Worm (Caenorhabditis elegans) whole organism, young adult: ENCODE results near the gene C08E8.9.

Experiments used
- B0261.1 ChIP-seq: sonication (generic microtip); optimal IDR thresholded peaks from 2 replicates; lab custom pipeline; 2016; ENCODE audit warnings: mild to moderate bottlenecking, missing genetic modification characterization, moderate library complexity, missing compliant biosample characterization
- F23B12.7 ChIP-seq: sonication (generic microtip); optimal IDR thresholded peaks from 2 replicates; lab custom pipeline; 2017; ENCODE audit warnings: missing genetic modification characterization, mild to moderate bottlenecking, missing compliant biosample characterization, antibody characterized with exemption, moderate library complexity; ENCODE audit not compliant: insufficient read depth
- F49E8.2 ChIP-seq: sonication (generic microtip); optimal IDR thresholded peaks from 3 replicates; lab custom pipeline; 2017; ENCODE audit warnings: missing genetic modification characterization, mild to moderate bottlenecking, missing compliant biosample characterization, antibody characterized with exemption, moderate library complexity; ENCODE audit not compliant: insufficient read depth
- F57C9.4 ChIP-seq: sonication (generic microtip); optimal IDR thresholded peaks from 2 replicates; lab custom pipeline; 2017; ENCODE audit warnings: mild to moderate bottlenecking, missing genetic modification characterization, missing compliant biosample characterization
- T07F8.4 ChIP-seq: sonication (generic microtip); optimal IDR thresholded peaks from 2 replicates; lab custom pipeline; 2016; ENCODE audit warnings: mild to moderate bottlenecking, missing genetic modification characterization, moderate library complexity, missing compliant biosample characterization
- aptf-2 ChIP-seq: fragments of 200-800 bp; sonication (Bioruptor generic); conservative IDR thresholded peaks from 2 replicates; pipeline ENCODE4 v1.3.6; 2022; ENCODE audit warnings: missing genetic modification reagents, missing genetic modification characterization, missing compliant biosample characterization
- atf-7 ChIP-seq: sonication (generic microtip); optimal IDR thresholded peaks from 2 replicates; lab custom pipeline; 2017; ENCODE audit warnings: mild to moderate bottlenecking, missing genetic modification characterization, missing compliant biosample characterization
- bed-2 ChIP-seq: fragments of 200-800 bp; sonication (Bioruptor generic); IDR thresholded peaks from 2 replicates; pipeline ENCODE4 v1.3.6; 2022; ENCODE audit warnings: missing genetic modification reagents, missing genetic modification characterization, missing compliant biosample characterization
- cebp-2 ChIP-seq: fragments of 200-800 bp; sonication (Bioruptor generic); IDR thresholded peaks from 2 replicates; pipeline ENCODE4 v1.3.6; 2022; ENCODE audit warnings: missing genetic modification characterization, missing compliant biosample characterization
- ceh-100 ChIP-seq: fragments of 200-800 bp; sonication (Bioruptor generic); IDR thresholded peaks from 2 replicates; pipeline ENCODE4 v1.3.6; 2022; ENCODE audit warnings: missing genetic modification reagents, missing genetic modification characterization, missing compliant biosample characterization
- egl-44 ChIP-seq: fragments of 200-800 bp; sonication (Bioruptor generic); IDR thresholded peaks from 2 replicates; pipeline ENCODE4 v1.3.6; 2022; ENCODE audit warnings: missing genetic modification reagents, missing genetic modification characterization, missing compliant biosample characterization
- hlh-12 ChIP-seq: sonication (generic microtip); optimal IDR thresholded peaks from 2 replicates; lab custom pipeline; 2016; ENCODE audit warnings: missing genetic modification characterization, missing compliant biosample characterization
- hmg-1.2 ChIP-seq: fragments of 200-800 bp; sonication (Bioruptor generic); IDR thresholded peaks from 2 replicates; pipeline ENCODE4 v1.3.6; 2022; ENCODE audit warnings: missing genetic modification reagents, missing genetic modification characterization, missing compliant biosample characterization
- hmg-20 ChIP-seq: fragments of 200-800 bp; sonication (Bioruptor generic); IDR thresholded peaks from 2 replicates; pipeline ENCODE4 v1.3.6; 2022; ENCODE audit warnings: missing genetic modification reagents, missing genetic modification characterization, missing compliant biosample characterization
- hrde-1 ChIP-seq: sonication (generic microtip); optimal IDR thresholded peaks from 2 replicates; lab custom pipeline; 2016; ENCODE audit warnings: missing genetic modification characterization, mild to moderate bottlenecking, missing compliant biosample characterization, moderate library complexity, missing genotype, missing genetic modification reagents, borderline replicate concordance
- let-607 ChIP-seq, 2 experiments: fragments of 200-800 bp in 1 of 2; sonication (Bioruptor generic) in 1 of 2; sonication (generic microtip) in 1 of 2; optimal IDR thresholded peaks; 2 replicates each; lab custom pipeline; 2016 to 2018; ENCODE audit warnings: mild to moderate bottlenecking in 2 of 2, missing compliant biosample characterization in 2 of 2, missing genetic modification characterization in 2 of 2, moderate library complexity in 2 of 2, missing genotype in 1 of 2
- lin-26 ChIP-seq: fragments of 200-800 bp; sonication (Bioruptor generic); IDR thresholded peaks from 2 replicates; pipeline ENCODE4 v1.3.6; 2022; ENCODE audit warnings: missing genetic modification reagents, missing genetic modification characterization, missing compliant biosample characterization
- lin-40 ChIP-seq: sonication (generic microtip); optimal IDR thresholded peaks from 2 replicates; lab custom pipeline; 2016; ENCODE audit warnings: missing genetic modification characterization, mild to moderate bottlenecking, missing compliant biosample characterization, missing genotype, missing genetic modification reagents
- lir-1 ChIP-seq: fragments of 200-800 bp; sonication (Bioruptor generic); conservative IDR thresholded peaks from 2 replicates; pipeline ENCODE4 v1.3.6; 2022; ENCODE audit warnings: missing genetic modification reagents, missing genetic modification characterization, missing compliant biosample characterization
- lsl-1 ChIP-seq: fragments of 200-800 bp; sonication (Bioruptor generic); optimal IDR thresholded peaks from 2 replicates; lab custom pipeline; 2018; ENCODE audit warnings: mild to moderate bottlenecking, missing genetic modification characterization, moderate library complexity, missing compliant biosample characterization
- lsy-27 ChIP-seq: sonication (generic microtip); optimal IDR thresholded peaks from 2 replicates; lab custom pipeline; 2017; ENCODE audit warnings: missing genetic modification characterization, mild to moderate bottlenecking, missing compliant biosample characterization, antibody characterized with exemption, missing genotype, borderline replicate concordance; ENCODE audit not compliant: insufficient read depth
- madf-10 ChIP-seq: sonication (generic microtip); optimal IDR thresholded peaks from 2 replicates; lab custom pipeline; 2016; ENCODE audit warnings: mild to moderate bottlenecking, missing genetic modification characterization, missing compliant biosample characterization
- madf-6 ChIP-seq: fragments of 200-800 bp; sonication (Bioruptor generic); IDR thresholded peaks from 2 replicates; pipeline ENCODE4 v1.3.6; 2022; ENCODE audit warnings: missing genetic modification reagents, missing genetic modification characterization, missing compliant biosample characterization
- madf-8 ChIP-seq: fragments of 200-800 bp; sonication (Bioruptor generic); conservative IDR thresholded peaks from 2 replicates; pipeline ENCODE4 v1.3.6; 2022; ENCODE audit warnings: missing genetic modification reagents, missing genetic modification characterization, missing compliant biosample characterization
- nfyb-1 ChIP-seq: fragments of 200-800 bp; sonication (Bioruptor generic); IDR thresholded peaks from 2 replicates; pipeline ENCODE4 v1.3.6; 2022; ENCODE audit warnings: missing genetic modification reagents, missing genetic modification characterization, missing compliant biosample characterization
- nhr-120 ChIP-seq: fragments of 200-800 bp; sonication (Bioruptor generic); IDR thresholded peaks from 2 replicates; pipeline ENCODE4 v1.3.6; 2022; ENCODE audit warnings: missing genetic modification characterization, missing compliant biosample characterization
- nhr-179 ChIP-seq: sonication (generic microtip); optimal IDR thresholded peaks from 2 replicates; lab custom pipeline; 2016; ENCODE audit warnings: mild to moderate bottlenecking, missing genetic modification characterization, missing compliant biosample characterization
- pbrm-1 ChIP-seq: fragments of 200-800 bp; sonication (Bioruptor generic); IDR thresholded peaks from 2 replicates; pipeline ENCODE4 v1.3.6; 2022; ENCODE audit warnings: missing genetic modification reagents, missing genetic modification characterization, missing compliant biosample characterization
- rcor-1 ChIP-seq: fragments of 200-800 bp; sonication (Bioruptor generic); IDR thresholded peaks from 2 replicates; pipeline ENCODE4 v1.3.6; 2022; ENCODE audit warnings: missing genetic modification reagents, missing genetic modification characterization, missing compliant biosample characterization
- rec-8 ChIP-seq, 2 experiments: sonication (generic microtip); optimal IDR thresholded peaks; 2 replicates each; lab custom pipeline; 2016; ENCODE audit warnings: mild to moderate bottlenecking in 2 of 2, missing genetic modification characterization in 2 of 2, missing genetic modification reagents in 2 of 2, missing genotype in 2 of 2, missing biosample characterization in 1 of 2, missing compliant biosample characterization in 1 of 2, moderate library complexity in 1 of 2
- sdz-38 ChIP-seq: sonication (generic microtip); optimal IDR thresholded peaks from 2 replicates; lab custom pipeline; 2016; ENCODE audit warnings: missing genotype, missing genetic modification characterization, missing compliant biosample characterization
- snpc-3.4 ChIP-seq: sonication (generic microtip); optimal IDR thresholded peaks from 2 replicates; lab custom pipeline; 2017; ENCODE audit warnings: missing genetic modification characterization, mild to moderate bottlenecking, missing compliant biosample characterization, antibody characterized with exemption, moderate library complexity, missing genotype, missing genetic modification reagents
- snpc-4 ChIP-seq, 5 experiments: fragments of 150-350 bp in 1 of 5; sonication (generic microtip) in 4 of 5; optimal IDR thresholded peaks; 2 replicates each; lab custom pipeline; 2014 to 2018; ENCODE audit warnings: missing genetic modification characterization in 5 of 5, missing biosample characterization in 3 of 5, antibody characterized with exemption in 2 of 5, mild to moderate bottlenecking in 2 of 5, missing compliant biosample characterization in 2 of 5, missing genotype in 2 of 5, moderate library complexity in 2 of 5, missing genetic modification reagents in 1 of 5
- unc-130 ChIP-seq: sonication (generic microtip); optimal IDR thresholded peaks from 2 replicates; lab custom pipeline; 2016; ENCODE audit warnings: missing genetic modification reagents, missing genetic modification characterization, missing compliant biosample characterization
- ztf-22 ChIP-seq: fragments of 200-800 bp; sonication (Bioruptor generic); optimal IDR thresholded peaks from 2 replicates; lab custom pipeline; 2018; ENCODE audit warnings: mild to moderate bottlenecking, missing genetic modification characterization, moderate library complexity, missing compliant biosample characterization

The C08E8.9 gene

ce11 chrV:18346080-18346479 lies 18.6 kb upstream of the C08E8.9 start (continued):
- TF ChIP-seq ceh-100 (GFP tag; lab: Robert Waterston, UW) (no peak), lir-1 (GFP tag; lab: Robert Waterston, UW) (no peak), lsy-27 (no peak), rcor-1 (GFP tag; lab: Robert Waterston, UW) (no peak), madf-8 (GFP tag; lab: Robert Waterston, UW) (no peak), T07F8.4 (tag; lab: Kevin White, UChicago) (no peak), hlh-12 (tag; lab: Kevin White, UChicago) (no peak), ztf-22 (GFP tag; lab: Kevin White, UChicago) (peak; percentile 96), cebp-2 (GFP tag; lab: Robert Waterston, UW) (no peak), lin-40 (no peak), let-607 (tag; optimal IDR thresholded peaks at IDR 0.05; lab: Kevin White, UChicago) (peak; percentile 22 to 76), hmg-20 (GFP tag; lab: Robert Waterston, UW) (no peak), madf-10 (tag; lab: Kevin White, UChicago) (peak; percentile 40), unc-130 (GFP tag; lab: Kevin White, UChicago) (no peak), nhr-179 (tag; lab: Kevin White, UChicago) (no peak), snpc-3.4 (tag; lab: Kevin White, UChicago) (no peak), aptf-2 (no peak), F57C9.4 (no peak), lsl-1 (GFP tag; lab: Kevin White, UChicago) (no peak), rec-8 (tag; optimal IDR thresholded peaks at IDR 0.05; lab: Kevin White, UChicago) (no peak), bed-2 (GFP tag; lab: Robert Waterston, UW) (no peak), nhr-120 (GFP tag; lab: Robert Waterston, UW) (no peak), hrde-1 (tag; lab: Kevin White, UChicago) (no peak), egl-44 (peak; percentile 83; the same call in 1 of the 2 replicates), sdz-38 (tag; lab: Kevin White, UChicago) (no peak), F23B12.7 (tag; lab: Kevin White, UChicago) (no peak), hmg-1.2 (GFP tag; lab: Robert Waterston, UW) (no peak)

ce11 chrV:18350046-18350445 lies 14.6 kb upstream of the C08E8.9 start, which contains the start of gene C08E8.3:
Gene C08E8.3, plus strand, starts transcription at chrV:18350129.
- no peak for TF ChIP-seq madf-6 (GFP tag; lab: Robert Waterston, UW)
- TF ChIP-seq nfyb-1 (GFP tag; lab: Robert Waterston, UW): 0 out of 2 replicates have a peak, but pooled peaks have one; percentile 10

ce11 chrV:18350721-18351120 lies 13.9 kb upstream of the C08E8.9 start, which contains the start of gene C08E8.11:
Gene C08E8.11, plus strand, starts transcription at chrV:18351021.
- TF ChIP-seq atf-7 (tag; lab: Kevin White, UChicago): no peak
- TF ChIP-seq snpc-4 (GFP tag; optimal IDR thresholded peaks at IDR 0.05; lab: Kevin White, UChicago): no peak
- no peak for TF ChIP-seq snpc-4 (tag; optimal IDR thresholded peaks at IDR 0.05; lab: Kevin White, UChicago)
- no peak for TF ChIP-seq pbrm-1 (GFP tag; lab: Robert Waterston, UW)
- TF ChIP-seq B0261.1 (tag; lab: Kevin White, UChicago): no peak
- no peak for TF ChIP-seq T07F8.4 (tag; lab: Kevin White, UChicago)
- TF ChIP-seq lin-26 (GFP tag; lab: Robert Waterston, UW): no peak
- no peak for TF ChIP-seq F49E8.2 (tag; lab: Kevin White, UChicago)
- TF ChIP-seq, all 124 proteins: peak for 0
